Fruit fly (Drosophila melanogaster) whole organism, prepupa: ENCODE data around the gene AdipoR.

Experiments used
- Blimp-1 ChIP-seq: fragments of 200-800 bp; sonication (Bioruptor generic); optimal IDR thresholded peaks from 3 replicates; lab custom pipeline; 2017; ENCODE audit warnings: missing biosample characterization, missing genetic modification characterization, mild to moderate bottlenecking, moderate library complexity, missing genetic modification reagents
- CG10631 ChIP-seq: fragments of 200-800 bp; sonication (Bioruptor generic); optimal IDR thresholded peaks from 2 replicates; lab custom pipeline; 2016; ENCODE audit warnings: missing biosample characterization, missing genetic modification characterization
- CG10669 ChIP-seq: fragments of 200-800 bp; sonication (Bioruptor generic); optimal IDR thresholded peaks from 3 replicates; lab custom pipeline; 2018; ENCODE audit warnings: missing biosample characterization, mild to moderate bottlenecking, missing genetic modification characterization, moderate library complexity
- CG11294 ChIP-seq: fragments of 200-800 bp; sonication (Bioruptor generic); IDR thresholded peaks from 2 replicates; pipeline ENCODE4 v1.3.6; 2022; ENCODE audit warnings: missing biosample characterization, missing genetic modification characterization
- CG15336 ChIP-seq: fragments of 200-800 bp; sonication (Bioruptor generic); IDR thresholded peaks from 2 replicates; pipeline ENCODE4 v1.3.6; 2022; ENCODE audit warnings: missing biosample characterization, missing genetic modification characterization
- CG1621 ChIP-seq: fragments of 200-800 bp; sonication (Bioruptor generic); optimal IDR thresholded peaks from 3 replicates; lab custom pipeline; 2018; ENCODE audit warnings: missing biosample characterization, mild to moderate bottlenecking, missing genetic modification characterization
- CG16779 ChIP-seq: fragments of 200-800 bp; sonication (Bioruptor generic); optimal IDR thresholded peaks from 3 replicates; lab custom pipeline; 2017; ENCODE audit warnings: missing biosample characterization, mild to moderate bottlenecking, missing genetic modification characterization
- CG32006 ChIP-seq: fragments of 200-800 bp; sonication (Bioruptor generic); optimal IDR thresholded peaks from 3 replicates; lab custom pipeline; 2017; ENCODE audit warnings: missing biosample characterization, mild to moderate bottlenecking, missing genetic modification characterization
- CG34406 ChIP-seq: fragments of 200-800 bp; sonication (Bioruptor generic); optimal IDR thresholded peaks from 3 replicates; lab custom pipeline; 2016; ENCODE audit warnings: missing biosample characterization, missing genetic modification characterization
- CG3919 ChIP-seq: fragments of 200-800 bp; sonication (Bioruptor generic); optimal IDR thresholded peaks from 3 replicates; lab custom pipeline; 2016; ENCODE audit warnings: missing biosample characterization, missing genetic modification characterization
- CG4318 ChIP-seq: fragments of 200-800 bp; sonication (Bioruptor generic); optimal IDR thresholded peaks from 3 replicates; lab custom pipeline; 2017; ENCODE audit warnings: missing biosample characterization, mild to moderate bottlenecking, missing genetic modification characterization
- CG6163 ChIP-seq: fragments of 200-800 bp; sonication (Bioruptor generic); IDR thresholded peaks from 3 replicates; pipeline ENCODE4 v1.3.6; 2022; ENCODE audit warnings: missing biosample characterization, missing genetic modification characterization
- CG6276 ChIP-seq: fragments of 200-800 bp; sonication (Bioruptor generic); optimal IDR thresholded peaks from 2 replicates; lab custom pipeline; 2017; ENCODE audit warnings: missing biosample characterization, mild to moderate bottlenecking, missing genetic modification characterization
- CG6792 ChIP-seq: fragments of 200-800 bp; sonication (Bioruptor generic); optimal IDR thresholded peaks from 3 replicates; lab custom pipeline; 2016; ENCODE audit warnings: missing biosample characterization, missing genetic modification characterization
- CG6808 ChIP-seq: fragments of 200-800 bp; sonication (Bioruptor generic); optimal IDR thresholded peaks from 3 replicates; lab custom pipeline; 2017; ENCODE audit warnings: missing biosample characterization, missing genetic modification characterization, mild to moderate bottlenecking, moderate library complexity, missing genetic modification reagents
- CG6854 ChIP-seq: fragments of 200-800 bp; sonication (Bioruptor generic); optimal IDR thresholded peaks from 2 replicates; lab custom pipeline; 2017; ENCODE audit warnings: missing biosample characterization, mild to moderate bottlenecking, missing genetic modification characterization
- CG7368 ChIP-seq: fragments of 200-800 bp; sonication (Bioruptor generic); optimal IDR thresholded peaks from 3 replicates; lab custom pipeline; 2016; ENCODE audit warnings: missing biosample characterization, missing genetic modification characterization
- CG8319 ChIP-seq: fragments of 200-800 bp; sonication (Bioruptor generic); optimal IDR thresholded peaks from 3 replicates; lab custom pipeline; 2016; ENCODE audit warnings: missing biosample characterization, missing genetic modification characterization
- Eip75B ChIP-seq: fragments of 200-800 bp; sonication (Bioruptor generic); optimal IDR thresholded peaks from 3 replicates; lab custom pipeline; 2016; ENCODE audit warnings: missing biosample characterization, missing genetic modification characterization
- Eip78C ChIP-seq: fragments of 200-800 bp; sonication (Bioruptor generic); peaks from one replicate; lab custom pipeline; 2016; ENCODE audit warnings: missing biosample characterization, missing genetic modification characterization
- Eip93F ChIP-seq: fragments of 200-800 bp; sonication (Bioruptor generic); optimal IDR thresholded peaks from 2 replicates; lab custom pipeline; 2016; ENCODE audit warnings: missing biosample characterization, mild to moderate bottlenecking, missing genetic modification characterization
- Ets21C ChIP-seq: fragments of 200-800 bp; sonication (Bioruptor generic); optimal IDR thresholded peaks from 3 replicates; lab custom pipeline; 2016; ENCODE audit warnings: missing biosample characterization, missing genetic modification characterization
- Ets96B ChIP-seq: fragments of 200-800 bp; optimal IDR thresholded peaks from 2 replicates; lab custom pipeline; 2019; ENCODE audit warnings: missing biosample characterization, mild to moderate bottlenecking, missing genetic modification characterization, moderate library complexity
- Gug ChIP-seq: fragments of 200-800 bp; sonication (Bioruptor generic); IDR thresholded peaks from 2 replicates; pipeline ENCODE4 v1.3.6; 2022; ENCODE audit warnings: missing biosample characterization, missing genetic modification characterization
- Hr38 ChIP-seq: sonication (Bioruptor generic); optimal IDR thresholded peaks from 2 replicates; lab custom pipeline; 2016; ENCODE audit warnings: missing biosample characterization, missing genetic modification characterization
- Hr39 ChIP-seq: fragments of 200-800 bp; sonication (Bioruptor generic); optimal IDR thresholded peaks from 2 replicates; lab custom pipeline; 2016; ENCODE audit warnings: missing biosample characterization, missing genetic modification characterization
- Hr4 ChIP-seq: fragments of 200-800 bp; sonication (Bioruptor generic); optimal IDR thresholded peaks from 3 replicates; lab custom pipeline; 2016; ENCODE audit warnings: missing biosample characterization, missing genetic modification characterization
- Lpt ChIP-seq: fragments of 200-800 bp; sonication (Bioruptor generic); optimal IDR thresholded peaks from 3 replicates; lab custom pipeline; 2016; ENCODE audit warnings: missing biosample characterization, missing genetic modification characterization
- Met ChIP-seq: fragments of 200-800 bp; sonication (Bioruptor generic); optimal IDR thresholded peaks from 3 replicates; lab custom pipeline; 2016; ENCODE audit warnings: missing biosample characterization, missing genetic modification characterization
- OdsH ChIP-seq: fragments of 200-800 bp; sonication (Bioruptor generic); optimal IDR thresholded peaks from 3 replicates; lab custom pipeline; 2016; ENCODE audit warnings: missing biosample characterization, missing genetic modification characterization
- Smox ChIP-seq: fragments of 200-800 bp; sonication (Bioruptor generic); optimal IDR thresholded peaks from 3 replicates; lab custom pipeline; 2016; ENCODE audit warnings: missing biosample characterization, missing genetic modification characterization
- Sox102F ChIP-seq: fragments of 200-800 bp; sonication (Bioruptor generic); optimal IDR thresholded peaks from 2 replicates; lab custom pipeline; 2016; ENCODE audit warnings: missing biosample characterization, mild to moderate bottlenecking, missing genetic modification characterization
- Sox14 ChIP-seq: fragments of 200-800 bp; sonication (Bioruptor generic); optimal IDR thresholded peaks from 3 replicates; lab custom pipeline; 2016; ENCODE audit warnings: missing biosample characterization, missing genetic modification characterization
- Sox15 ChIP-seq: fragments of 200-800 bp; sonication (Bioruptor generic); optimal IDR thresholded peaks from 3 replicates; lab custom pipeline; 2016; ENCODE audit warnings: missing biosample characterization, missing genetic modification characterization
- acj6 ChIP-seq: fragments of 200-800 bp; sonication (Bioruptor generic); optimal IDR thresholded peaks from 3 replicates; lab custom pipeline; 2016; ENCODE audit warnings: missing biosample characterization, missing genetic modification characterization
- cyc ChIP-seq: fragments of 200-800 bp; sonication (Bioruptor generic); optimal IDR thresholded peaks from 3 replicates; lab custom pipeline; 2016; ENCODE audit warnings: missing biosample characterization, missing genetic modification characterization
- dac ChIP-seq: fragments of 200-800 bp; sonication (Bioruptor generic); optimal IDR thresholded peaks from 2 replicates; lab custom pipeline; 2017; ENCODE audit warnings: missing biosample characterization, mild to moderate bottlenecking, missing genetic modification characterization
- dsx ChIP-seq: fragments of 200-800 bp; optimal IDR thresholded peaks from 3 replicates; lab custom pipeline; 2019; ENCODE audit warnings: missing biosample characterization, mild to moderate bottlenecking, missing genetic modification characterization, moderate library complexity; ENCODE audit not compliant: poor library complexity, severe bottlenecking
- eg ChIP-seq: fragments of 200-800 bp; sonication (Bioruptor generic); IDR thresholded peaks from 3 replicates; pipeline ENCODE4 v1.3.6; 2022; ENCODE audit warnings: missing biosample characterization, missing genetic modification characterization
- fd59A ChIP-seq: fragments of 200-800 bp; sonication (Bioruptor generic); optimal IDR thresholded peaks from 2 replicates; lab custom pipeline; 2017; ENCODE audit warnings: missing biosample characterization, mild to moderate bottlenecking, missing genetic modification characterization, missing genetic modification reagents
- fd85E ChIP-seq: fragments of 200-800 bp; sonication (Bioruptor generic); optimal IDR thresholded peaks from 3 replicates; lab custom pipeline; 2016; ENCODE audit warnings: missing biosample characterization, missing genetic modification characterization
- fkh ChIP-seq: fragments of 200-800 bp; sonication (Bioruptor generic); optimal IDR thresholded peaks from 3 replicates; lab custom pipeline; 2017; ENCODE audit warnings: missing biosample characterization, mild to moderate bottlenecking, missing genetic modification characterization, moderate library complexity
- lz ChIP-seq: fragments of 200-800 bp; sonication (Bioruptor generic); optimal IDR thresholded peaks from 3 replicates; lab custom pipeline; 2016; ENCODE audit warnings: missing biosample characterization, missing genetic modification characterization
- pdm3 ChIP-seq: fragments of 200-800 bp; sonication (Bioruptor generic); optimal IDR thresholded peaks from 3 replicates; lab custom pipeline; 2016; ENCODE audit warnings: missing biosample characterization, missing genetic modification characterization
- salr ChIP-seq, 2 experiments: fragments of 200-800 bp; sonication (Bioruptor generic); optimal IDR thresholded peaks; 3 replicates each; lab custom pipeline; 2016 to 2018; ENCODE audit warnings: missing biosample characterization in 2 of 2, missing genetic modification characterization in 2 of 2, mild to moderate bottlenecking in 1 of 2
- spab ChIP-seq: fragments of 200-800 bp; sonication (Bioruptor generic); optimal IDR thresholded peaks from 2 replicates; lab custom pipeline; 2017; ENCODE audit warnings: missing biosample characterization, mild to moderate bottlenecking, missing genetic modification characterization, missing genetic modification reagents
- ss ChIP-seq, 2 experiments: fragments of 200-800 bp; sonication (Bioruptor generic); optimal IDR thresholded peaks; 2 replicates in 1 of 2; 3 replicates in 1 of 2; lab custom pipeline; 2017 to 2018; ENCODE audit warnings: mild to moderate bottlenecking in 2 of 2, missing biosample characterization in 2 of 2, missing genetic modification characterization in 2 of 2, moderate library complexity in 1 of 2
- svp ChIP-seq: fragments of 200-800 bp; sonication (Bioruptor generic); peaks from one replicate; lab custom pipeline; 2016; ENCODE audit warnings: missing biosample characterization, missing genetic modification characterization
- topi ChIP-seq: fragments of 200-800 bp; sonication (Bioruptor generic); optimal IDR thresholded peaks from 3 replicates; lab custom pipeline; 2016; ENCODE audit warnings: missing biosample characterization, missing genetic modification characterization
- vri ChIP-seq: fragments of 200-800 bp; sonication (Bioruptor generic); optimal IDR thresholded peaks from 3 replicates; lab custom pipeline; 2016; ENCODE audit warnings: missing biosample characterization, mild to moderate bottlenecking, missing genetic modification characterization

AdipoR gene

DNA sequence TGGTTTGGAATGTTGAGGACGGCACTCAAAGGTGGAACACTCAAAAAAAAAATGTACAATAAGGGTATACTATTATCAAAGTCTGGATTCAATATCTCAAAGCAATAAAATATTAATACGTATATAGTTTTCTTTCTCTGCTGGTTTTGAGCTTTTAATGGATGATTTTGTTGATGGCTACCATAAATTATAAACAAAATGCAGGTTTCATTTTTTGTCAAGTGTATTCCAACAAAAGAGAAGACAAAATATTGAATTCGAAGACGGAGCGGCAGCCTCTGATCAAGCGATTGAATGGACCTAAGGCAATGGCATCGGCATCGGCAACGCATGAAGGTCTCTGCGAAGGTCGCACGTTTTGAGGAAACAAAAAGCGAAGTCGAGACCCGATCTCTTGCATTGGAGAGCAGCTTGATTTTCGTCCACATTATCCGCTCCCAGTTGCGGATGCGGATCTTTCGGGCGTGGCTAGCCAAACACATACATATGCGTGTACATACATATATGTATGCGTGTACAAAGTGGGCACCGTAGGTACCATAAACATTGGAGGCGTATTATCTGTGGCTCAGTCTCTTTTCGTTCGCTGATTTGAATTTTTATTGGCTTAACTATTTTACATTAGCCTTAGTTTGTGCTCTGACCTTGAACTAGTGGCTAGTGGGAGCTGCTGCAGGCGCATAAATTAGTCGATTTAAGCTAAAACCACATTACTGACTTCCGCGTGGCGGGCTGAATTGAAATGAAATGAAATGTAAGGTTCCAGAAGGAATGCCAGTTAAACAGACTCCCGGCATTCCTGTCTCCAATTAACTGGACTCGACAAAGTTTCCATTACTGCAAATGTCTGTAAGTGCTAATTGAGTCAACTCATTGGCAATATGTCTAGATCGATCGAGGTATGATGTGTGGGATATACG lies 10.9 kb downstream of the AdipoR start:
- TF ChIP-seq CG10631 (peak; percentile 77), CG6163 (GFP tag; lab: Robert Waterston, UW) (peak; percentile 82), CG4318 (GFP tag; lab: Kevin White, UChicago) (no peak), CG32006 (GFP tag; lab: Kevin White, UChicago) (no peak), CG6792 (GFP tag; lab: Kevin White, UChicago) (peak; percentile 73), Eip93F (GFP tag; lab: Kevin White, UChicago) (no peak), spab (GFP tag; lab: Kevin White, UChicago) (peak; percentile 80), Ets96B (tag; lab: Kevin White, UChicago) (peak; percentile 85), Sox14 (peak; percentile 61), CG16779 (tag; lab: Kevin White, UChicago) (peak; percentile 32), Sox15 (GFP tag; lab: Kevin White, UChicago) (peak; percentile 57), CG34406 (peak; percentile 72), Sox102F (GFP tag; lab: Kevin White, UChicago) (peak; percentile 28), cyc (GFP tag; lab: Kevin White, UChicago) (peak; percentile 49), CG6808 (GFP tag; lab: Kevin White, UChicago) (peak; percentile 80), Met (peak; percentile 57), CG15336 (GFP tag; lab: Robert Waterston, UW) (no peak), Ets21C (GFP tag; lab: Kevin White, UChicago) (no peak), Smox (GFP tag; lab: Kevin White, UChicago) (no peak), acj6 (GFP tag; lab: Kevin White, UChicago) (peak; percentile 65), CG10669 (GFP tag; lab: Kevin White, UChicago) (peak; percentile 79), fkh (no peak), Eip78C (GFP tag; lab: Kevin White, UChicago) (peak; percentile 94), lz (GFP tag; lab: Kevin White, UChicago) (peak; percentile 32), fd59A (peak; percentile 73), Hr38 (no peak), CG1621 (tag; lab: Kevin White, UChicago) (peak; percentile 77), pdm3 (GFP tag; lab: Kevin White, UChicago) (peak; percentile 71), dac (GFP tag; lab: Kevin White, UChicago) (no peak), Gug (GFP tag; lab: Robert Waterston, UW) (no peak), eg (GFP tag; lab: Robert Waterston, UW) (no peak), CG11294 (no peak), CG6276 (GFP tag; lab: Kevin White, UChicago) (no peak), Eip75B (GFP tag; lab: Kevin White, UChicago) (peak; percentile 82), Hr39 (peak; percentile 34), OdsH (peak; percentile 66), Lpt (GFP tag; lab: Kevin White, UChicago) (no peak), topi (GFP tag; lab: Kevin White, UChicago) (peak; percentile 50), CG3919 (GFP tag; lab: Kevin White, UChicago) (peak; percentile 79), CG8319 (GFP tag; lab: Kevin White, UChicago) (peak; percentile 44), CG6854 (GFP tag; lab: Kevin White, UChicago) (no peak), vri (peak; percentile 8), CG7368 (peak; percentile 74), Blimp-1 (GFP tag; lab: Kevin White, UChicago) (no peak), salr (GFP tag; optimal IDR thresholded peaks at IDR 0.05; lab: Kevin White, UChicago) (peak in 1 of 2 experiments; percentile 66), dsx (peak; percentile 79), svp (peak; percentile 83), Hr4 (GFP tag; lab: Kevin White, UChicago) (peak; percentile 18), ss (GFP tag; optimal IDR thresholded peaks at IDR 0.05; lab: Kevin White, UChicago) (peak; percentile 71 to 73), fd85E (peak; percentile 3)
